Worm (Caenorhabditis elegans) whole organism, late embryonic: Measurements from ENCODE around the gene ttr-43.

Source experiments
- ceh-30 ChIP-seq: fragments of 150-350 bp; optimal IDR thresholded peaks from 2 replicates; lab custom pipeline; 2014; ENCODE audit warnings: missing biosample characterization, missing genetic modification characterization
- ceh-6 ChIP-seq: fragments of 200-800 bp; sonication (Bioruptor generic); optimal IDR thresholded peaks from 2 replicates; lab custom pipeline; 2018; ENCODE audit warnings: mild to moderate bottlenecking, missing genetic modification characterization, missing compliant biosample characterization
- nfya-1 ChIP-seq: sonication (generic microtip); optimal IDR thresholded peaks from 2 replicates; lab custom pipeline; 2017; ENCODE audit warnings: missing genetic modification characterization, mild to moderate bottlenecking, missing compliant biosample characterization, antibody characterized with exemption, moderate library complexity
- pha-2 ChIP-seq: sonication (generic microtip); optimal IDR thresholded peaks from 2 replicates; lab custom pipeline; 2017; ENCODE audit warnings: mild to moderate bottlenecking, missing genetic modification characterization, missing compliant biosample characterization

ce11 chrV:12567850-12568249 is 22.7 kb downstream of the ttr-43 start, which contains the start of gene E02A10.4:
- no peak for TF ChIP-seq ceh-6 (GFP tag; lab: Kevin White, UChicago)
- no peak for TF ChIP-seq pha-2 (tag; lab: Kevin White, UChicago)
- no peak for TF ChIP-seq ceh-30 (tag; lab: Kevin White, UChicago)
- TF ChIP-seq nfya-1 (tag; lab: Kevin White, UChicago) = no peak
